In the genomic region with DNA sequence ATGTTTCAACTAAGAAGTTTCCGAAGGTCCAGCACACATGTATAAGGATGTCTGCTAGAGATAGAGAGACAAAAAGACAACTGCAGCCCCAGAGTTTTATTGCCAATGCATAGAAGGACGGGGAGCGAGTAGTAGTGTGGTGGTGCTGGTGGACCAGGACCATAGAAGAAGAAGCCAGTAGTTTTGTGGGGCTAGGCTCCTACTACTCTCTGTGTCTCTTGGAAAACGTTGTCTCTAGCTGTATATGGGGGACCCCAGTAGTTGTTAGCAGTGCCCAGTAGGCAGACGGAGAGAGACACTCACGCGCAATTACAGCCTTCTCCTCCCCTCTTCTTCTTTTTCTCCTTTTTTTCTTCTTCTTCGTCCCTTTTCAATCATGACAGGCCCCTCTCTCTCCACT, we compare ENCODE assay signal across 4 worm cellular contexts.
A peak's percentile ranks its signal among the peaks of the same experiment; 100 is the strongest.
TF ChIP-seq lines count a peak whose summit lies in the region.

No protein-coding gene starts in this region.

TF ChIP-seq in whole organism, L1 larva, 84 proteins besides CTCF, POLR2A, EP300 and RAD21 (continued from another document):
- TF ChIP-seq fkh-8 (tag; optimal IDR thresholded peaks at IDR 0.05; lab: Kevin White, UChicago), result peak; percentile 30
- TF ChIP-seq ces-1 (GFP tag; optimal IDR thresholded peaks at IDR 0.05; lab: Kevin White, UChicago), result peak; percentile 18
- TF ChIP-seq efl-3 (GFP tag; optimal IDR thresholded peaks at IDR 0.05; lab: Kevin White, UChicago), result no peak
- TF ChIP-seq ceh-82 (tag; optimal IDR thresholded peaks at IDR 0.05; lab: Kevin White, UChicago), result peak in 2 of 3 experiments; percentile 22 to 61
- TF ChIP-seq sox-4 (tag; optimal IDR thresholded peaks at IDR 0.05; lab: Kevin White, UChicago), result no peak
- peak; percentile 40 for TF ChIP-seq nhr-71 (tag; optimal IDR thresholded peaks at IDR 0.05; lab: Kevin White, UChicago)
- TF ChIP-seq rnt-1 (tag; optimal IDR thresholded peaks at IDR 0.05; lab: Kevin White, UChicago), result no peak
- TF ChIP-seq unc-130 (tag; optimal IDR thresholded peaks at IDR 0.05; lab: Kevin White, UChicago), result no peak
- no peak for TF ChIP-seq ama-1 (optimal IDR thresholded peaks at IDR 0.05; lab: Kevin White, UChicago)
- no peak for TF ChIP-seq sptf-1 (tag; optimal IDR thresholded peaks at IDR 0.05; lab: Kevin White, UChicago)
- TF ChIP-seq isw-1 (GFP tag; IDR thresholded peaks at IDR 0.05; lab: Robert Waterston, UW), result peak; percentile 23
- peak; percentile 48 for TF ChIP-seq tbx-2 (tag; optimal IDR thresholded peaks at IDR 0.05; lab: Kevin White, UChicago)
- no peak for TF ChIP-seq nhr-237 (tag; optimal IDR thresholded peaks at IDR 0.05; lab: Kevin White, UChicago)
- no peak for TF ChIP-seq alr-1 (tag; optimal IDR thresholded peaks at IDR 0.05; lab: Kevin White, UChicago; ENCODE audit: borderline replicate concordance)
- no peak for TF ChIP-seq hlh-4 (tag; optimal IDR thresholded peaks at IDR 0.05; lab: Kevin White, UChicago)
- no peak for TF ChIP-seq mep-1 (tag; optimal IDR thresholded peaks at IDR 0.05; lab: Kevin White, UChicago)
- TF ChIP-seq efl-1 (optimal IDR thresholded peaks at IDR 0.05; lab: Kevin White, UChicago), result peak in 1 of 2 experiments; percentile 13
- TF ChIP-seq efl-1 (GFP tag; optimal IDR thresholded peaks at IDR 0.05 in 1 of 2; lab: Kevin White, UChicago), result no peak
- TF ChIP-seq pqm-1 (tag; optimal IDR thresholded peaks at IDR 0.05; lab: Kevin White, UChicago), result no peak
- no peak for TF ChIP-seq nhr-90 (tag; optimal IDR thresholded peaks at IDR 0.05; lab: Kevin White, UChicago; ENCODE audit: poor library complexity)
- TF ChIP-seq unc-98 (GFP tag; IDR thresholded peaks at IDR 0.05; lab: Robert Waterston, UW), result no peak
- no peak for TF ChIP-seq mdl-1 (tag; optimal IDR thresholded peaks at IDR 0.05; lab: Kevin White, UChicago)
- TF ChIP-seq dsc-1 (tag; optimal IDR thresholded peaks at IDR 0.05; lab: Kevin White, UChicago), result no peak
- peak; percentile 37 for TF ChIP-seq snu-23 (GFP tag; optimal IDR thresholded peaks at IDR 0.05; lab: Kevin White, UChicago)
- TF ChIP-seq hlh-17 (GFP tag; optimal IDR thresholded peaks at IDR 0.05; lab: Kevin White, UChicago; ENCODE audit: borderline replicate concordance), result no peak
- TF ChIP-seq aha-1 (tag; optimal IDR thresholded peaks at IDR 0.05; lab: Kevin White, UChicago), result no peak
- TF ChIP-seq lin-15B (tag; optimal IDR thresholded peaks at IDR 0.05; lab: Kevin White, UChicago), result no peak
- no peak for TF ChIP-seq nhr-77 (tag; optimal IDR thresholded peaks at IDR 0.05; lab: Kevin White, UChicago)
- peak; percentile 39 for TF ChIP-seq nhr-47 (tag; optimal IDR thresholded peaks at IDR 0.05; lab: Kevin White, UChicago)
TF ChIP-seq in whole organism, L1 larva: peak in this region for 15.

TF ChIP-seq in whole organism, L2 larva, 48 proteins besides CTCF, POLR2A, EP300 and RAD21 (continued from another document):
- TF ChIP-seq F13H6.1 (tag; optimal IDR thresholded peaks at IDR 0.05; lab: Kevin White, UChicago) (peak; percentile 62), Y55F3AM.14 (GFP tag; optimal IDR thresholded peaks at IDR 0.05; lab: Kevin White, UChicago) (peak; percentile 55)

TF ChIP-seq in whole organism, L4 larva, 104 proteins besides CTCF, POLR2A, EP300 and RAD21 (continued from another document):
- TF ChIP-seq R02D3.7 (tag; optimal IDR thresholded peaks at IDR 0.05; lab: Kevin White, UChicago) (no peak), mdl-1 (tag; optimal IDR thresholded peaks at IDR 0.05; lab: Kevin White, UChicago) (peak in 1 of 2 experiments; percentile 10), set-16 (GFP tag; IDR thresholded peaks at IDR 0.05; lab: Robert Waterston, UW) (peak; percentile 52; the same call in 1 of the 2 replicates), aha-1 (tag; lab: Kevin White, UChicago) (peak; percentile 84)

TF ChIP-seq in whole organism, late embryonic, 69 proteins besides CTCF, POLR2A, EP300 and RAD21 (continued from another document):
- TF ChIP-seq madf-2 (tag; optimal IDR thresholded peaks at IDR 0.05; lab: Kevin White, UChicago) (no peak), pqm-1 (tag; optimal IDR thresholded peaks at IDR 0.05; lab: Kevin White, UChicago) (no peak)
